Worm (Caenorhabditis elegans): Measurements from ENCODE around the gene C54D1.7.

- TF ChIP-seq ceh-9 (tag; optimal IDR thresholded peaks at IDR 0.05) = no peak
- no peak for TF ChIP-seq K02D7.2 (tag; optimal IDR thresholded peaks at IDR 0.05)
- TF ChIP-seq tbx-2 (tag; optimal IDR thresholded peaks at IDR 0.05) = peak; percentile 44
- no peak for TF ChIP-seq hlh-8 (tag; optimal IDR thresholded peaks at IDR 0.05)
- TF ChIP-seq nhr-11 (tag; optimal IDR thresholded peaks at IDR 0.05) = no peak
- TF ChIP-seq unc-55 (GFP tag; optimal IDR thresholded peaks at IDR 0.05) = peak; percentile 21
- no peak for TF ChIP-seq pag-3 (tag; optimal IDR thresholded peaks at IDR 0.05; ENCODE audit: borderline replicate concordance)
- no peak for TF ChIP-seq unc-42 (tag; optimal IDR thresholded peaks at IDR 0.05)
- TF ChIP-seq K09A11.1 (tag; optimal IDR thresholded peaks at IDR 0.05; ENCODE audit: insufficient read depth) = no peak
Observed at ce11 chrX:7153460-7153859, 2.4 kb downstream of the C54D1.7 start.
